Fruit fly (Drosophila melanogaster) Kc167 (cell line): ENCODE data around the gene CG15767.

ENCODE experiments used
- Myc ChIP-seq: fragments of >200 bp; optimal IDR thresholded peaks from 2 replicates; lab custom pipeline; 2017; ENCODE audit warnings: missing external identifiers
- Sin3A ChIP-seq: fragments of >200 bp; optimal IDR thresholded peaks from 2 replicates; lab custom pipeline; 2018; ENCODE audit warnings: missing external identifiers
- h ChIP-seq: fragments of >200 bp; optimal IDR thresholded peaks from 3 replicates; lab custom pipeline; 2018; ENCODE audit warnings: missing external identifiers
- insv ChIP-seq: fragments of >200 bp; optimal IDR thresholded peaks from 3 replicates; lab custom pipeline; 2018; ENCODE audit warnings: missing external identifiers
- psq ChIP-seq: fragments of >200 bp; optimal IDR thresholded peaks from 2 replicates; lab custom pipeline; 2017; ENCODE audit warnings: missing external identifiers
- ttk ChIP-seq: sonication (Bioruptor generic); optimal IDR thresholded peaks from 2 replicates; lab custom pipeline; 2017; ENCODE audit warnings: missing external identifiers

Gene CG15767

dm6 chrX:5791840-5792239, 2.6 kb downstream of the CG15767 start, which contains the start of gene CG12239:
Gene CG12239, plus strand, starts transcription at chrX:5792140.
- TF ChIP-seq insv (lab: Kevin White, UChicago) (no peak), ttk (no peak), Myc (no peak), psq (lab: Kevin White, UChicago) (no peak), Sin3A (lab: Kevin White, UChicago) (no peak), h (no peak)

DNA sequence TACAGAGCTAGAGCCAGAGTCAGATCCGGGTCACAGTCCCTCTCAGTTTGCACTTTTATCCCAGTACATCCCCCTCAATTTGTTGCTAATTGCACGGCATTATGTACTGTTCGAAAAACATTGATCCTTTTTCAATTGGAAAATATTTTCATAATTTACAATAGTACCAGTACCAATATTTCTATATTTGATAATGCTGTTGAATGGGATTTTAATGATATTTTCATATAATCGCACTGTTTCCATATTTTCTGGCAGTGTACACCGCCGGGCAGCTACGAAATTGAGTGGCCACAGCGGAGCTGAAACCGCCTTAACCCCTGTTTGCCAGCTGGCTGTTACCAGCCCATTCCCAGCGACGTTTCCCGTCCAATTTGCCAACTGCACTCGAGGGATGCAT, 11.3 kb downstream of the CG15767 start:
- TF ChIP-seq Sin3A (lab: Kevin White, UChicago) (no peak), ttk (no peak), psq (lab: Kevin White, UChicago) (no peak), h (no peak), Myc (no peak), insv (lab: Kevin White, UChicago) (no peak)

- no peak for TF ChIP-seq ttk
- TF ChIP-seq Myc, result no peak
- no peak for TF ChIP-seq psq (lab: Kevin White, UChicago)
- no peak for TF ChIP-seq insv (lab: Kevin White, UChicago)
- TF ChIP-seq h, result no peak
- TF ChIP-seq Sin3A (lab: Kevin White, UChicago), result no peak
These were observed 15.1 kb downstream of the CG15767 start, which contains the start of gene Cpr5C for dm6 chrX:5804377-5804776. Gene Cpr5C, plus strand, starts transcription at chrX:5804677.

- TF ChIP-seq psq (lab: Kevin White, UChicago) (no peak), Myc (no peak), ttk (no peak), Sin3A (lab: Kevin White, UChicago) (no peak)
These were observed 19.4 kb downstream of the CG15767 start, which contains the start of gene Prosbeta2R1 for dm6 chrX:5808654-5809053. Gene Prosbeta2R1, plus strand, starts transcription at chrX:5808954.

DNA sequence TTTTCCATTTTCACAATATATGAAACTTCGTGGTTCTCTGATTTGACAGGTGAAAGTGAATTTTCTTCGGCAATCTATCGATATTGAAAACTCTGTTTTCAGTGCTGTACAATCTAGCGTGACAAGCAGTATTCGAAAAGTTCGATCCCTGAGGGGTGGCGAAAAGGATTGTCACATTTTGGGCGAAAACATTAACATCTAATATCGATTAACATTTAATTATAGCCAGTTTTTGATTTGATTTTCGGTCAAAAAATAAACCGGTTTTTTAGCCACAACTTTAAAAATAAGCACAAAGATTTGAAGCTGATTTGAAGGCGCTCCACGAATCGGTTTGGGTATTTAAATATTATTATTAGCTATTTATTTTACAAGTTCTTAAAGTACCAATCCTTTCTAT, 23.6 kb downstream of the CG15767 start, which contains the start of gene CG44329:
TSS of gene CG44329 (minus strand) at position 101 of the 400 bp plus-strand sequence.
- TF ChIP-seq psq (lab: Kevin White, UChicago), result no peak
- TF ChIP-seq Myc, result no peak
- no peak for TF ChIP-seq h
- TF ChIP-seq ttk, result no peak
- no peak for TF ChIP-seq insv (lab: Kevin White, UChicago)
- TF ChIP-seq Sin3A (lab: Kevin White, UChicago), result no peak

- TF ChIP-seq h (no peak), Myc (no peak), psq (lab: Kevin White, UChicago) (no peak), insv (lab: Kevin White, UChicago) (no peak), Sin3A (lab: Kevin White, UChicago) (no peak), ttk (no peak)
These were observed 26.4 kb downstream of the CG15767 start, which contains the start of gene AgmNAT for dm6 chrX:5815720-5816119. Gene AgmNAT, minus strand, starts transcription at chrX:5815820.

dm6 chrX:5817191-5817590, 27.9 kb downstream of the CG15767 start:
- TF ChIP-seq Sin3A (lab: Kevin White, UChicago), result no peak
- TF ChIP-seq Myc, result no peak
- no peak for TF ChIP-seq psq (lab: Kevin White, UChicago)
- no peak for TF ChIP-seq insv (lab: Kevin White, UChicago)
- no peak for TF ChIP-seq h
- TF ChIP-seq ttk, result no peak

DNA sequence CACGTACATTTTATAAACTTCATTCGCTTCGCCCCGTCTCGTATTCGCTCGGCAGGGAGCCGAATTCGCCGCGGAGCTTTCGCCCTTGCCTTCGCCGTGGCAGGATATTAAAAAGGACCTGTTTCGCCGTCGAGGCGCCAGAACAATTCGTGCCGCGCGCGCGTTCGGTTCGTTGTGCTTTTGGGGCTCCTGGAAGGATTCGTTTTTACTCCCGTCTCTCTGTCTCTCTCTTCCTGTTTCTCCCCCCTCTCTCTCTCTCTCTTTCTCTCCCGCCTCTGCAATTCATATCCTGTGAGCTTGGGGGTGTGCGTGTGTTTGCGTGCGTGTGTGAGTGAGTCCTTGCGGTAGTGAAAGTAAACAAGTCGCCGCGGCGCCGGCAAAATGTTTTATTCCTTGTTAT, 29.1 kb downstream of the CG15767 start, which contains the start of gene CG15765:
TSS of gene CG15765 (plus strand) at position 132 of the 400 bp plus-strand sequence.
- TF ChIP-seq h, result no peak
- no peak for TF ChIP-seq ttk
- TF ChIP-seq insv (lab: Kevin White, UChicago), result no peak

- TF ChIP-seq Sin3A (lab: Kevin White, UChicago) (no peak), psq (lab: Kevin White, UChicago) (no peak), insv (lab: Kevin White, UChicago) (no peak), ttk (no peak), h (no peak), Myc (no peak)
These were observed 30.7 kb downstream of the CG15767 start for dm6 chrX:5819972-5820371.

dm6 chrX:5839737-5840136, 50.5 kb downstream of the CG15767 start:
- no peak for TF ChIP-seq insv (lab: Kevin White, UChicago)
- TF ChIP-seq h, result no peak
- TF ChIP-seq ttk, result no peak
- no peak for TF ChIP-seq Sin3A (lab: Kevin White, UChicago)
- TF ChIP-seq psq (lab: Kevin White, UChicago), result no peak
- no peak for TF ChIP-seq Myc
